Worm (Caenorhabditis elegans): ENCODE data around the gene srh-38.

srh-38 gene

ce11 chrV:2891927-2892326, 30.6 kb downstream of the srh-38 start, which contains the start of gene F37B4.15:
Gene F37B4.15, plus strand, starts transcription at chrV:2892227.
- no peak for TF ChIP-seq ama-1 (optimal IDR thresholded peaks at IDR 0.05)
- no peak for TF ChIP-seq nhr-28 (tag; optimal IDR thresholded peaks at IDR 0.05)
- TF ChIP-seq lin-15B (tag; optimal IDR thresholded peaks at IDR 0.05), result no peak
- no peak for TF ChIP-seq ZK546.5 (tag; optimal IDR thresholded peaks at IDR 0.05)
- TF ChIP-seq skn-1 (tag; optimal IDR thresholded peaks at IDR 0.05), result no peak
- TF ChIP-seq ceh-9 (tag; optimal IDR thresholded peaks at IDR 0.05), result no peak
- no peak for TF ChIP-seq fos-1 (tag; optimal IDR thresholded peaks at IDR 0.05)
- TF ChIP-seq ceh-16 (tag; optimal IDR thresholded peaks at IDR 0.05), result no peak
- TF ChIP-seq R02D3.7 (tag; optimal IDR thresholded peaks at IDR 0.05), result no peak
- no peak for TF ChIP-seq tbx-2 (tag; optimal IDR thresholded peaks at IDR 0.05)
- TF ChIP-seq daf-12 (tag; optimal IDR thresholded peaks at IDR 0.05), result no peak

- TF ChIP-seq fkh-2 (tag; optimal IDR thresholded peaks at IDR 0.05), result no peak
- TF ChIP-seq elt-2 (tag; optimal IDR thresholded peaks at IDR 0.05), result no peak
- TF ChIP-seq zag-1 (tag; optimal IDR thresholded peaks at IDR 0.05), result no peak
- TF ChIP-seq mml-1 (tag; optimal IDR thresholded peaks at IDR 0.05), result no peak
- no peak for TF ChIP-seq pha-4 (tag; optimal IDR thresholded peaks at IDR 0.05)
- TF ChIP-seq snpc-4 (tag; optimal IDR thresholded peaks at IDR 0.05), result no peak
- TF ChIP-seq fkh-10 (GFP tag; optimal IDR thresholded peaks at IDR 0.05), result no peak
- TF ChIP-seq nhr-23 (tag; optimal IDR thresholded peaks at IDR 0.05), result no peak
- no peak for TF ChIP-seq R02D3.7 (tag; optimal IDR thresholded peaks at IDR 0.05)
- no peak for TF ChIP-seq nhr-25 (tag; optimal IDR thresholded peaks at IDR 0.05)
- TF ChIP-seq ceh-28 (tag; optimal IDR thresholded peaks at IDR 0.05), result no peak
Observed at ce11 chrV:2888681-2889080, 33.8 kb downstream of the srh-38 start, which contains the start of gene srw-4. Gene srw-4, minus strand, starts transcription at chrV:2888781.

DNA sequence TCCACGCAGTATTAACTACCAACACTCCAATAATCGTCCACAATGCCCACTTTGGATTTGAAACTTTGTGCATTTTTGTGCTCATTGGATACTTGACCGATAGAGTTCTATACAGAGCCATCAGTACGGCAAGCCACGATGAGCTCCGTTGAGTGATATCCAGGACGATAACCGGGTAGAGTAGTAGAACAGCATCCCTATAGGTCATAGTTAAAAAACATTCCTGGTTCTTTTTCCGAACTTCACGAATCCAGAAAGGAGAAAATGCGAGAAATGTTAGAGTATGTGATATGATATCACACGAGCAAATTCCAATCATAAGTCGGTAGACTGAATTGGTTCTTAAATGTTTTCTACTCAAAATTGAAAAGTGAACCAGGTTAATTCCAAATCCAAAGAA, 34.2 kb downstream of the srh-38 start:
- TF ChIP-seq zag-1 (tag; optimal IDR thresholded peaks at IDR 0.05) (no peak), skn-1 (tag; optimal IDR thresholded peaks at IDR 0.05) (no peak), egl-27 (tag; optimal IDR thresholded peaks at IDR 0.05) (no peak), nhr-67 (tag; optimal IDR thresholded peaks at IDR 0.05) (no peak), ceh-9 (tag; optimal IDR thresholded peaks at IDR 0.05) (no peak), mdl-1 (tag; optimal IDR thresholded peaks at IDR 0.05) (no peak), nhr-12 (tag; optimal IDR thresholded peaks at IDR 0.05) (no peak), ztf-11 (tag; optimal IDR thresholded peaks at IDR 0.05) (no peak), lsy-12 (tag; optimal IDR thresholded peaks at IDR 0.05) (no peak), ZK546.5 (tag; optimal IDR thresholded peaks at IDR 0.05) (no peak), unc-39 (tag; optimal IDR thresholded peaks at IDR 0.05) (no peak), fkh-10 (GFP tag; optimal IDR thresholded peaks at IDR 0.05) (no peak), sea-2 (GFP tag; optimal IDR thresholded peaks at IDR 0.05) (no peak), fkh-2 (tag; optimal IDR thresholded peaks at IDR 0.05) (no peak), tbx-2 (tag; optimal IDR thresholded peaks at IDR 0.05) (no peak), nhr-237 (tag; optimal IDR thresholded peaks at IDR 0.05) (no peak), fos-1 (tag; optimal IDR thresholded peaks at IDR 0.05) (no peak), eor-1 (tag; optimal IDR thresholded peaks at IDR 0.05) (no peak)

ce11 chrV:2884411-2884810, 38.1 kb downstream of the srh-38 start, which contains the start of gene sre-24:
Gene sre-24, plus strand, starts transcription at chrV:2884711.
- TF ChIP-seq elt-1 (tag; optimal IDR thresholded peaks at IDR 0.05), result no peak
- TF ChIP-seq egl-5 (tag; optimal IDR thresholded peaks at IDR 0.05), result no peak
- TF ChIP-seq egl-27 (tag; optimal IDR thresholded peaks at IDR 0.05), result no peak
- no peak for TF ChIP-seq nhr-76 (tag; optimal IDR thresholded peaks at IDR 0.05)
- no peak for TF ChIP-seq nfya-1 (tag; optimal IDR thresholded peaks at IDR 0.05; ENCODE audit: insufficient read depth)
- no peak for TF ChIP-seq tbx-2 (tag; optimal IDR thresholded peaks at IDR 0.05)
- TF ChIP-seq elt-3 (tag; optimal IDR thresholded peaks at IDR 0.05), result no peak
- TF ChIP-seq ama-1 (optimal IDR thresholded peaks at IDR 0.05), result no peak
- no peak for TF ChIP-seq lin-39 (tag; optimal IDR thresholded peaks at IDR 0.05)
- TF ChIP-seq hmg-11 (tag; optimal IDR thresholded peaks at IDR 0.05), result no peak
- no peak for TF ChIP-seq R02D3.7 (tag; optimal IDR thresholded peaks at IDR 0.05)
- no peak for TF ChIP-seq ceh-28 (tag; optimal IDR thresholded peaks at IDR 0.05)

Measured in whole organism, L3 larva.